Worm (Caenorhabditis elegans) whole organism, dauer: ENCODE data around the gene dmsr-13.

ENCODE experiments used
- unc-62 ChIP-seq: sonication (generic microtip); optimal IDR thresholded peaks from 2 replicates; lab custom pipeline; 2017; ENCODE audit warnings: missing biosample characterization, missing genetic modification reagents, missing genetic modification characterization

The dmsr-13 gene

ce11 chrV:6819812-6820211 is at the start of gene dmsr-13:
Gene dmsr-13 (minus strand): TSS chrV:6819912.
- no peak for TF ChIP-seq unc-62 (GFP tag; lab: Kevin White, UChicago)

ce11 chrV:6854711-6855110 is 35.0 kb upstream of the dmsr-13 start, which contains the start of gene gpa-10:
Gene gpa-10 (minus strand): TSS chrV:6854811.
- no peak for TF ChIP-seq unc-62 (GFP tag; lab: Kevin White, UChicago)

ce11 chrV:6846507-6846906 is 26.8 kb upstream of the dmsr-13 start, which contains the start of gene lgc-54:
Gene lgc-54 (minus strand): TSS chrV:6846607.
- no peak for TF ChIP-seq unc-62 (GFP tag; lab: Kevin White, UChicago)

DNA sequence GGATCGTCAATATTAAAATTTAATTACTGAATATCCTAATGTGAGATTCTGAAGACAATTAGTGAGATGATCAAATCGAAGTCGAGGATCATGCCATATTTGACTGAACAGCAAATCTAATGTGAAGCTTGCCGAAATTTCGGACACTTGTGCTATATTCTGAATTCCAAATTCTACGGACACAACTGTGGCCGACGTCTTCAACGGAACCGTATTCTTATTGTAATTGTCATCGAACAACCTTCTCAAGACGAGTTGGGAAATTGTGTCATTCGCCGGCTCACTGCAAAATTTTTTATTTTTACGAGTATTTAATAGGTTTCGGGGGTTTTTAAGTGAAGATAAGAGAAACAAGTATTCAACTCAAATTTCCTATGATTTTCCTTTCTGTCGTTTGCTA is 22.7 kb upstream of the dmsr-13 start, which contains the start of gene T15B7.1:
TSS of gene T15B7.1 (plus strand) at position 301 of the 400 bp plus-strand sequence.
- no peak for TF ChIP-seq unc-62 (GFP tag; lab: Kevin White, UChicago)

DNA sequence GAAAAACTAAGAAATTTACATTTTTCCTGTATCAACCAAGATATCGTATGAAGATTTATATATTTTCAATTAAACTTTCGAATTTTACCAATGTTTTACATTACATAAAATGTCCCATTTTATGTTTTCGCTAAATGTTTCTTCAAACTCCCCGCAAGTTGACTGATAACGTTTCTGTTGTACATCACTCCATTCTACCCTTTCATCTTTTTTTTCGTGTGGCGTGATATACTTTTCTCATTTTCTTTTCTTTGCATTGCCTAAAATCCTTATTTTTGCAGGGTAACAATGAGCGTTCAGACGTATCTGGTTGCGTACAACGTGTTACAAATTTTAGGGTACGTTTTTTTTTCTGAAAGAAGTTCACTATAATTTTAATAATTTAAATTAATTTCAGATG is 19.3 kb upstream of the dmsr-13 start, which contains the start of gene hpo-8:
TSS of gene hpo-8 (plus strand) at position 282 of the 400 bp plus-strand sequence.
- TF ChIP-seq unc-62 (GFP tag; lab: Kevin White, UChicago) = no peak

DNA sequence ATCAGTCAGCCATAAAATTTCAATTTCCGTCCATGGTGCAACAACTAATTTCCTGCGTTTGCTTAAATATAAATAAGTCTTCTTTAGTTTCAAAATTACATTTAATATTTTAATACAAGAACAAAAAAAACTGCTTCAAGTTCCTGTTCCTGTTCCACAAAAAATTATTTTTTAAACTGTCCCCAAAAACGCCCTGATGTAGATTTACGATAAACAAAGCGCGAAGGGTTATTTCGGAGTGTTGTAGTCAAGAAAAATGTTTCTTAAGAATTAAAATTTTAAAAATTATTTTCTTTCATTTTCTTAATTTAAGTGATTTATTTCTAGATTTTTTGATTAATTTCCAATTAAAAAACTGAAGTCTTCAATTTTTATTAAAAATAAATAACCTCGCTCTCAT is 18.9 kb upstream of the dmsr-13 start, which contains the start of gene T15B7.15:
TSS of gene T15B7.15 (minus strand) at position 67 of the 400 bp plus-strand sequence.
- TF ChIP-seq unc-62 (GFP tag; lab: Kevin White, UChicago) = no peak

DNA sequence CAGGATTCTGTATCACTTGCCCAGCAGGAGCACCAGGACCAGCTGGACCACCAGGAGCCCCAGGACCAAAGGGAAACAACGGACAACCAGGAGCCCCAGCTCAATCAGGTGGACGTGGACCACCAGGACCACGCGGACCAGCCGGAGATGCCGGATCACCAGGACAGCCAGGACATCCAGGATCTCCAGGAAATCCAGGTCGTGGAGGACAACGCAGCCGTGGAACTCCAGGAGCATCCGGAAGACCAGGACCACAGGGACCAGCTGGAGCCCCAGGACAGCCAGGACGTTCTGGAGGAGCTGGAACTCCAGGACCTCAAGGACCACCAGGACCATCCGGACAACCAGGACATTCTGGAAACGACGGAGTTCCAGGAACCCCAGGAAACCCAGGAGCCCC is 16.3 kb upstream of the dmsr-13 start:
- TF ChIP-seq unc-62 (GFP tag; lab: Kevin White, UChicago) = no peak

- no peak for TF ChIP-seq unc-62 (GFP tag; lab: Kevin White, UChicago)
Observed at ce11 chrV:6835242-6835641, 15.5 kb upstream of the dmsr-13 start, which contains the start of the genes T15B7.14 and col-143. Gene T15B7.14 (minus strand): TSS chrV:6835342. Gene col-143 (plus strand): TSS chrV:6835635.

DNA sequence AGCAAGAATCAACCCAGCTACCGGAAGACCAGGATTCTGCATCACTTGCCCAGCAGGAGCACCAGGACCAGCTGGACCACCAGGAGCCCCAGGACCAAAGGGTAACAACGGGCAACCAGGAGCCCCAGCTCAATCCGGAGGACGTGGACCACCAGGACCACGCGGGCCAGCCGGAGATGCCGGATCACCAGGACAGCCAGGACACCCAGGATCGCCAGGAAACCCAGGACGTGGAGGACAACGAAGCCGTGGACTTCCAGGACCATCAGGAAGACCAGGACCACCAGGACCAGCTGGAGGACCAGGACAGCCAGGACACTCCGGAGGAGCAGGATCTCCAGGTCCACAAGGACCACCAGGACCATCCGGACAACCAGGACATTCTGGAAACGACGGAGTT is 11.8 kb upstream of the dmsr-13 start:
- TF ChIP-seq unc-62 (GFP tag; lab: Kevin White, UChicago) = no peak

ce11 chrV:6830755-6831227 is 11.1 kb upstream of the dmsr-13 start, which contains the start of gene col-142:
Gene col-142 (plus strand): TSS chrV:6831177.
- no peak for TF ChIP-seq unc-62 (GFP tag; lab: Kevin White, UChicago)

DNA sequence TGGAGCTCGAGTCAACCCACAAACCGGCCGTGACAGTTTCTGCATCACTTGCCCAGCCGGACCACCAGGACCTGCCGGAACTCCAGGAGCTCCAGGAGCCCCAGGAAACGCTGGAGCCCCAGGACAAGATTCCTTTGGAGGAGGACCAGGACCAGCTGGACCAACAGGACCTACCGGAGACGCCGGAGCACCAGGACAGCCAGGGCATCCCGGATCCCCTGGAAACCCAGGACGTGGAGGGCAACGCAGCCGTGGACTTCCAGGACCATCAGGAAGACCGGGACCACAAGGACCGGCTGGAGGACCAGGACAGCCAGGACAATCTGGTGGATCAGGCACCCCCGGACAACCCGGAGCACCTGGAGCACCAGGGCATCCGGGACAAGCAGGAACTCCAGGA is 10.4 kb upstream of the dmsr-13 start:
- TF ChIP-seq unc-62 (GFP tag; lab: Kevin White, UChicago) = no peak

DNA sequence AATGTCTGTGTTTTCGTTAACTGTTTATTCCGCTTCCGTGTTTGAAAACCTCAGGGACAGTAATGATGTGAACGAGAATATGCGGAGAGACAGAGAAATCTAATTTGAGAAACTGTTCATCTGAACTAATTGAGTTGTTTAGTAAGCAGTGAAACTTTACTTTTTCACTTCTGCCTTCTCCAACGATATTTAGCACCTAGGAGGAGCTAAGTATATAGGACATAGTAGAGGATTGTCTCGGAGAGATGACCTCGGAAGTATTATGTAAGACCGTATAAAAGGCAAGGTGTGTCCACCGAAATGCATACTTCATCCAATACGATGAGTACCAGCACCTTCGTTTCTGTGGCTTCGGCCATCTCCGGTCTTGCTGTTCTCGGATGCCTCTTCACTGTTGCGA is 9.7 kb upstream of the dmsr-13 start, which contains the start of gene col-141:
TSS of gene col-141 (plus strand) at position 301 of the 400 bp plus-strand sequence.
- no peak for TF ChIP-seq unc-62 (GFP tag; lab: Kevin White, UChicago)

ce11 chrV:6828786-6829185 is 9.1 kb upstream of the dmsr-13 start, which contains the start of gene dmsr-15:
Gene dmsr-15 (minus strand): TSS chrV:6828886.
- no peak for TF ChIP-seq unc-62 (GFP tag; lab: Kevin White, UChicago)

- TF ChIP-seq unc-62 (GFP tag; lab: Kevin White, UChicago) = no peak
Observed at ce11 chrV:6823432-6823831, 3.7 kb upstream of the dmsr-13 start.

ce11 chrV:6821509-6821908 is 1.8 kb upstream of the dmsr-13 start, which contains the start of gene T15B7.8:
Gene T15B7.8 (plus strand): TSS chrV:6821809.
- TF ChIP-seq unc-62 (GFP tag; lab: Kevin White, UChicago) = no peak

DNA sequence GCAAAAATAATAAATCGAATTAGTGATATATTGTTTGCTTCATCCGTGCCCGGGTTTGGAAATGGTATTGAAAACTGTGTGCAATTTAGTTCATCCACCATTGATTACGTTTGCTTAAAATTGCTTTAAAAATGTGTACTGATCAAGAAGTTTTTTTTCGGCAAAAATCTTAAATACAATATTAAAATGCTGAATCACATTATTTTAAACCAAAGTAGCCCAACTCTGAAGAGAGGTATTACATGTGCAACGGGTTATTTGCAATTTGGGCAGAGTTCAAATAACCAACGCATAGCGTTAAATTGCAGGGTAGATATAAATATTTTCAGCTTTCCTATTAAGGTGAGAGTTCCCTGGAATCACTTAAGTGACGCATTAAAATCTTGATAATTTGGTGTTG is 2.5 kb downstream of the dmsr-13 start, which contains the start of gene dmsr-14:
TSS of gene dmsr-14 (minus strand) at position 101 of the 400 bp plus-strand sequence.
- TF ChIP-seq unc-62 (GFP tag; lab: Kevin White, UChicago) = no peak

- TF ChIP-seq unc-62 (GFP tag; lab: Kevin White, UChicago) = no peak
Observed at ce11 chrV:6813862-6814261, 5.8 kb downstream of the dmsr-13 start.
